Worm (Caenorhabditis elegans) whole organism, young adult: ENCODE results near the gene gly-7.

ENCODE experiments used
- K12H6.12 ChIP-seq: fragments of 200-800 bp; sonication (Bioruptor generic); optimal IDR thresholded peaks from 2 replicates; lab custom pipeline; 2018; ENCODE audit warnings: mild to moderate bottlenecking, missing genetic modification characterization, missing compliant biosample characterization
- Y79H2A.3 ChIP-seq: fragments of 200-800 bp; sonication (Bioruptor generic); conservative IDR thresholded peaks from 2 replicates; pipeline ENCODE4 v1.3.6; 2022; ENCODE audit warnings: missing genetic modification reagents, missing genetic modification characterization, missing compliant biosample characterization
- Y95B8A.8 ChIP-seq: fragments of 200-800 bp; sonication (Bioruptor generic); IDR thresholded peaks from 2 replicates; pipeline ENCODE4 v1.3.6; 2022; ENCODE audit warnings: missing genetic modification reagents, missing genetic modification characterization, missing compliant biosample characterization
- ama-1 ChIP-seq, 3 experiments: fragments of 150-350 bp in 1 of 3; sonication (generic microtip) in 2 of 3; optimal IDR thresholded peaks; 2 replicates each; lab custom pipeline; 2014 to 2018; ENCODE audit warnings: missing biosample characterization in 2 of 3, missing genetic modification characterization in 2 of 3, missing genetic modification reagents in 2 of 3
- aptf-2 ChIP-seq: fragments of 200-800 bp; sonication (Bioruptor generic); conservative IDR thresholded peaks from 2 replicates; pipeline ENCODE4 v1.3.6; 2022; ENCODE audit warnings: missing genetic modification reagents, missing genetic modification characterization, missing compliant biosample characterization
- attf-6 ChIP-seq: fragments of 200-800 bp; sonication (Bioruptor generic); IDR thresholded peaks from 2 replicates; pipeline ENCODE4 v1.3.6; 2022; ENCODE audit warnings: missing genetic modification reagents, missing genetic modification characterization, missing compliant biosample characterization
- ceh-27 ChIP-seq: fragments of 200-800 bp; sonication (Bioruptor generic); optimal IDR thresholded peaks from 2 replicates; lab custom pipeline; 2018; ENCODE audit warnings: mild to moderate bottlenecking, missing genetic modification characterization, moderate library complexity, missing compliant biosample characterization
- chd-7 ChIP-seq: sonication (generic microtip); optimal IDR thresholded peaks from 2 replicates; lab custom pipeline; 2016; ENCODE audit warnings: mild to moderate bottlenecking, missing genetic modification characterization, moderate library complexity, missing compliant biosample characterization
- die-1 ChIP-seq: sonication (generic microtip); optimal IDR thresholded peaks from 2 replicates; lab custom pipeline; 2016; ENCODE audit warnings: missing genotype, mild to moderate bottlenecking, missing genetic modification characterization, missing compliant biosample characterization
- dox-1 ChIP-seq: fragments of 200-800 bp; sonication (Bioruptor generic); IDR thresholded peaks from 2 replicates; pipeline ENCODE4 v1.3.6; 2022; ENCODE audit warnings: missing genetic modification reagents, missing genetic modification characterization, missing compliant biosample characterization
- egrh-3 ChIP-seq: fragments of 200-800 bp; sonication (Bioruptor generic); IDR thresholded peaks from 2 replicates; pipeline ENCODE4 v1.3.6; 2022; ENCODE audit warnings: missing genetic modification reagents, missing genetic modification characterization, missing compliant biosample characterization
- ets-4 ChIP-seq: fragments of 200-800 bp; sonication (Bioruptor generic); optimal IDR thresholded peaks from 2 replicates; lab custom pipeline; 2018; ENCODE audit warnings: mild to moderate bottlenecking, missing genetic modification characterization, missing compliant biosample characterization
- gei-17 ChIP-seq: fragments of 200-800 bp; sonication (Bioruptor generic); optimal IDR thresholded peaks from 2 replicates; lab custom pipeline; 2018; ENCODE audit warnings: mild to moderate bottlenecking, missing genetic modification characterization, missing compliant biosample characterization
- hmg-1.2 ChIP-seq: fragments of 200-800 bp; sonication (Bioruptor generic); IDR thresholded peaks from 2 replicates; pipeline ENCODE4 v1.3.6; 2022; ENCODE audit warnings: missing genetic modification reagents, missing genetic modification characterization, missing compliant biosample characterization
- hrde-1 ChIP-seq: sonication (generic microtip); optimal IDR thresholded peaks from 2 replicates; lab custom pipeline; 2016; ENCODE audit warnings: missing genetic modification characterization, mild to moderate bottlenecking, missing compliant biosample characterization, moderate library complexity, missing genotype, missing genetic modification reagents, borderline replicate concordance
- hsf-1 ChIP-seq: fragments of 200-800 bp; sonication (Bioruptor generic); IDR thresholded peaks from 2 replicates; pipeline ENCODE4 v1.3.6; 2022; ENCODE audit warnings: missing genetic modification reagents, missing genetic modification characterization, missing compliant biosample characterization
- let-607 ChIP-seq, 2 experiments: fragments of 200-800 bp in 1 of 2; sonication (Bioruptor generic) in 1 of 2; sonication (generic microtip) in 1 of 2; optimal IDR thresholded peaks; 2 replicates each; lab custom pipeline; 2016 to 2018; ENCODE audit warnings: mild to moderate bottlenecking in 2 of 2, missing compliant biosample characterization in 2 of 2, missing genetic modification characterization in 2 of 2, moderate library complexity in 2 of 2, missing genotype in 1 of 2
- lin-40 ChIP-seq: sonication (generic microtip); optimal IDR thresholded peaks from 2 replicates; lab custom pipeline; 2016; ENCODE audit warnings: missing genetic modification characterization, mild to moderate bottlenecking, missing compliant biosample characterization, missing genotype, missing genetic modification reagents
- lin-54 ChIP-seq: fragments of 200-800 bp; sonication (Bioruptor generic); optimal IDR thresholded peaks from 2 replicates; lab custom pipeline; 2018; ENCODE audit warnings: mild to moderate bottlenecking, missing genetic modification characterization, missing compliant biosample characterization
- lsl-1 ChIP-seq: fragments of 200-800 bp; sonication (Bioruptor generic); optimal IDR thresholded peaks from 2 replicates; lab custom pipeline; 2018; ENCODE audit warnings: mild to moderate bottlenecking, missing genetic modification characterization, moderate library complexity, missing compliant biosample characterization
- lsy-27 ChIP-seq: sonication (generic microtip); optimal IDR thresholded peaks from 2 replicates; lab custom pipeline; 2017; ENCODE audit warnings: missing genetic modification characterization, mild to moderate bottlenecking, missing compliant biosample characterization, antibody characterized with exemption, missing genotype, borderline replicate concordance; ENCODE audit not compliant: insufficient read depth
- madf-3 ChIP-seq: fragments of 200-800 bp; sonication (Bioruptor generic); IDR thresholded peaks from 2 replicates; pipeline ENCODE4 v1.3.6; 2022; ENCODE audit warnings: missing genetic modification reagents, missing genetic modification characterization, missing compliant biosample characterization
- mcd-1 ChIP-seq: fragments of 200-800 bp; sonication (Bioruptor generic); IDR thresholded peaks from 2 replicates; pipeline ENCODE4 v1.3.6; 2022; ENCODE audit warnings: missing genetic modification reagents, missing genetic modification characterization, missing compliant biosample characterization
- nfyb-1 ChIP-seq: fragments of 200-800 bp; sonication (Bioruptor generic); IDR thresholded peaks from 2 replicates; pipeline ENCODE4 v1.3.6; 2022; ENCODE audit warnings: missing genetic modification reagents, missing genetic modification characterization, missing compliant biosample characterization
- pbrm-1 ChIP-seq: fragments of 200-800 bp; sonication (Bioruptor generic); IDR thresholded peaks from 2 replicates; pipeline ENCODE4 v1.3.6; 2022; ENCODE audit warnings: missing genetic modification reagents, missing genetic modification characterization, missing compliant biosample characterization
- rpc-1 ChIP-seq, 2 experiments: fragments of 150-350 bp in 1 of 2; sonication (generic microtip) in 1 of 2; optimal IDR thresholded peaks; 2 replicates each; lab custom pipeline; 2014 to 2018; ENCODE audit warnings: missing biosample characterization in 1 of 2, missing genetic modification characterization in 1 of 2, missing genetic modification reagents in 1 of 2, missing genotype in 1 of 2
- sdz-38 ChIP-seq: sonication (generic microtip); optimal IDR thresholded peaks from 2 replicates; lab custom pipeline; 2016; ENCODE audit warnings: missing genotype, missing genetic modification characterization, missing compliant biosample characterization
- snpc-1.1 ChIP-seq: sonication (generic microtip); optimal IDR thresholded peaks from 2 replicates; lab custom pipeline; 2017; ENCODE audit warnings: missing genetic modification characterization, mild to moderate bottlenecking, missing compliant biosample characterization, antibody characterized with exemption, moderate library complexity, missing genotype, missing genetic modification reagents; ENCODE audit not compliant: insufficient read depth
- snpc-1.3 ChIP-seq: sonication (generic microtip); optimal IDR thresholded peaks from 2 replicates; lab custom pipeline; 2017; ENCODE audit warnings: missing genetic modification characterization, mild to moderate bottlenecking, missing compliant biosample characterization, antibody characterized with exemption, moderate library complexity, missing genotype, missing genetic modification reagents; ENCODE audit not compliant: insufficient read depth
- tbp1 ChIP-seq: fragments of 200-800 bp; sonication (Bioruptor generic); optimal IDR thresholded peaks from 2 replicates; lab custom pipeline; 2018; ENCODE audit warnings: mild to moderate bottlenecking, missing genetic modification characterization, missing compliant biosample characterization
- tbx-9 ChIP-seq: sonication (generic microtip); optimal IDR thresholded peaks from 2 replicates; lab custom pipeline; 2016; ENCODE audit warnings: borderline replicate concordance, missing genetic modification characterization, inconsistent platforms, missing compliant biosample characterization
- xnd-1 ChIP-seq: sonication (generic microtip); optimal IDR thresholded peaks from 2 replicates; lab custom pipeline; 2016; ENCODE audit warnings: missing genotype, missing genetic modification reagents, missing genetic modification characterization, missing compliant biosample characterization
- zfh-2 ChIP-seq: fragments of 200-800 bp; sonication (Bioruptor generic); conservative IDR thresholded peaks from 2 replicates; pipeline ENCODE4 v1.3.6; 2022; ENCODE audit warnings: missing genetic modification reagents, missing genetic modification characterization, missing compliant biosample characterization
- ztf-26 ChIP-seq: sonication (generic microtip); optimal IDR thresholded peaks from 2 replicates; lab custom pipeline; 2017; ENCODE audit warnings: missing genetic modification characterization, missing compliant biosample characterization
- ztf-28 ChIP-seq: fragments of 200-800 bp; sonication (Bioruptor generic); IDR thresholded peaks from 2 replicates; pipeline ENCODE4 v1.3.6; 2022; ENCODE audit warnings: missing genetic modification reagents, missing genetic modification characterization, missing compliant biosample characterization

gly-7 gene

ce11 chrV:1804645-1805559 is 16.2 kb downstream of the gly-7 start, which contains the start of the genes hsp-16.2 and hsp-16.41:
hsp-16.2 (minus strand) TSS chrV:1804957.
hsp-16.41 (plus strand) TSS chrV:1805178.
- TF ChIP-seq egrh-3 (GFP tag; lab: Robert Waterston, UW) = no peak
- peak; percentile 48 for TF ChIP-seq tbp1
- no peak for TF ChIP-seq gei-17 (GFP tag; lab: Kevin White, UChicago)
- peak; percentile 59 for TF ChIP-seq ztf-26 (tag; lab: Kevin White, UChicago)
- TF ChIP-seq hsf-1 (GFP tag; lab: Robert Waterston, UW) = peak; percentile 92
- TF ChIP-seq snpc-1.1 = no peak
- no peak for TF ChIP-seq ztf-28 (GFP tag; lab: Robert Waterston, UW)
- TF ChIP-seq dox-1 (GFP tag; lab: Robert Waterston, UW) = peak; percentile 22; the same call in 1 of the 2 replicates
- peak; percentile 7 for TF ChIP-seq lin-54 (GFP tag; lab: Kevin White, UChicago)
- no peak for TF ChIP-seq sdz-38 (tag; lab: Kevin White, UChicago)
- no peak for TF ChIP-seq attf-6
- TF ChIP-seq Y79H2A.3 = no peak
- TF ChIP-seq xnd-1 (tag; lab: Kevin White, UChicago) = no peak
- TF ChIP-seq K12H6.12 (tag; lab: Kevin White, UChicago) = peak; percentile 34
- TF ChIP-seq lsl-1 (GFP tag; lab: Kevin White, UChicago) = no peak
- TF ChIP-seq rpc-1 (optimal IDR thresholded peaks at IDR 0.05; lab: Kevin White, UChicago) = peak; percentile 45
- no peak for TF ChIP-seq rpc-1 (tag; optimal IDR thresholded peaks at IDR 0.05; lab: Kevin White, UChicago)
- TF ChIP-seq pbrm-1 (GFP tag; lab: Robert Waterston, UW) = no peak
- TF ChIP-seq die-1 (tag; lab: Kevin White, UChicago) = no peak
- peak; percentile 33; the same call in 1 of the 2 replicates for TF ChIP-seq mcd-1 (GFP tag; lab: Robert Waterston, UW)
- TF ChIP-seq zfh-2 = 0 out of 2 replicates have a peak, but pooled peaks have one; percentile 22
- TF ChIP-seq lin-40 = peak; percentile 24
- peak; percentile 23 for TF ChIP-seq ceh-27
- no peak for TF ChIP-seq lsy-27 (tag; lab: Kevin White, UChicago)
- no peak for TF ChIP-seq let-607 (tag; optimal IDR thresholded peaks at IDR 0.05; lab: Kevin White, UChicago)
- peak; percentile 38 for TF ChIP-seq chd-7
- TF ChIP-seq aptf-2 (GFP tag; lab: Robert Waterston, UW) = no peak
- TF ChIP-seq tbx-9 (tag; lab: Kevin White, UChicago) = no peak
- no peak for TF ChIP-seq hrde-1 (tag; lab: Kevin White, UChicago)
- peak; percentile 3 for TF ChIP-seq ama-1 (optimal IDR thresholded peaks at IDR 0.05; lab: Kevin White, UChicago)
- no peak for TF ChIP-seq ama-1 (GFP tag; optimal IDR thresholded peaks at IDR 0.05; lab: Kevin White, UChicago)
- 0 out of 2 replicates have a peak, but pooled peaks have one; percentile 35 for TF ChIP-seq Y95B8A.8
- TF ChIP-seq ets-4 (GFP tag; lab: Kevin White, UChicago) = no peak
- TF ChIP-seq hmg-1.2 (GFP tag; lab: Robert Waterston, UW) = peak; percentile 94
- TF ChIP-seq nfyb-1 (GFP tag; lab: Robert Waterston, UW) = peak; percentile 72; the same call in 1 of the 2 replicates
- no peak for TF ChIP-seq madf-3
- TF ChIP-seq snpc-1.3 = no peak
